Fruit fly (Drosophila melanogaster) S2 (cell line): Measurements from ENCODE around the gene CG4949.

ENCODE experiments used
- CG8478 ChIP-seq: fragments of >200 bp; optimal IDR thresholded peaks from 2 replicates; lab custom pipeline; 2018
- CTCF ChIP-seq, 2 experiments: fragments of >200 bp; optimal IDR thresholded peaks; 2 replicates each; lab custom pipeline; 2018

dm6 chrX:17076449-17077289 lies 2.0 kb upstream of the CG4949 start:
- TF ChIP-seq CG8478 (no peak), CTCF (optimal IDR thresholded peaks at IDR 0.05; lab: Kevin White, UChicago) (no peak)
